Worm (Caenorhabditis elegans) whole organism, L4/young adult: ENCODE results near the gene acs-4.

Experiments used
- W03F9.2 ChIP-seq: fragments of 150-350 bp; optimal IDR thresholded peaks from 2 replicates; lab custom pipeline; 2014; ENCODE audit warnings: missing biosample characterization, missing genetic modification characterization
- dao-5 ChIP-seq: sonication (generic microtip); optimal IDR thresholded peaks from 2 replicates; lab custom pipeline; 2016; ENCODE audit warnings: missing genotype, missing genetic modification characterization, moderate library complexity, missing compliant biosample characterization
- him-1 ChIP-seq: sonication (generic microtip); optimal IDR thresholded peaks from 2 replicates; lab custom pipeline; 2016; ENCODE audit warnings: missing genotype, missing genetic modification reagents, missing genetic modification characterization, missing compliant biosample characterization

acs-4 gene

DNA sequence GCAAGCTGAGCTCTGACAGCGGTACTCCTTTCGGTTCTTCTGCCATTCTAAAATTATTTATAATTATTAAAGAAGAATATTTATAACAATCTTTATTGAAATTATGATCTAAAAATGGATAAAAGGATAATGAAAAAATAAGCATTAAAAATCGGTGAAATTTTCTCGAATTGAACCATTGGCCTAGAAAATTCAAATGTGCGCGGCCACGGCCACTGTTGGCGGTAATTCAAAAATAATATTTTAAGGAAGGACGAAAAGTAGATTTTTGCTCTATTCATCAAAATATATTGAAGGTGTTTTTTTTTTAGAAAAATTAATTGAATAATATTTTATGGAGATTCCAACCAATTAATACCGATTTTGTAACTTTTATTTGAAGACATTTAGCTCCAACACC, 31.2 kb downstream of the acs-4 start, which contains the start of gene pfd-5:
Gene pfd-5, minus strand, starts transcription at position 47 of the 400 bp plus-strand sequence.
- TF ChIP-seq him-1 (no peak), dao-5 (tag; lab: Kevin White, UChicago) (no peak), W03F9.2 (tag; lab: Kevin White, UChicago) (peak; percentile 56)

DNA sequence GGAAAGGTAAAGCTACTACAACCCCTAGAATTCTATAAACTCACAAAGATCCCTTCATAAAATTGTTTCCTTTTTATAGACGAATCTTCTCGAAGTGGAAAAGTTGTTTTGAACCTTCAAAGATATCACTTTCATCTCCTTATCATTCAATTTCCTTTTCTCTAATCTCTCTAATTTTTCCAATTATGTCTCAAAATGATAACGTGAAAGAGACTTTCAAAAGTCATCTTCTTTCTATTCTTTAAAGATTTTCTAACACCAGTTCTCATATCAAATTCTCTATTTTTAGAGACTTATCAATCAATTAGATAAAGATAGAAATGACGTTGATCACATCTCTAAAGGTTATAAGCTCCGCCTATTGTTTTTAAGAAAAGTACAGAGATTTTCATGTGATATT, 31.8 kb downstream of the acs-4 start:
- TF ChIP-seq dao-5 (tag; lab: Kevin White, UChicago) (no peak), W03F9.2 (tag; lab: Kevin White, UChicago) (no peak), him-1 (no peak)

DNA sequence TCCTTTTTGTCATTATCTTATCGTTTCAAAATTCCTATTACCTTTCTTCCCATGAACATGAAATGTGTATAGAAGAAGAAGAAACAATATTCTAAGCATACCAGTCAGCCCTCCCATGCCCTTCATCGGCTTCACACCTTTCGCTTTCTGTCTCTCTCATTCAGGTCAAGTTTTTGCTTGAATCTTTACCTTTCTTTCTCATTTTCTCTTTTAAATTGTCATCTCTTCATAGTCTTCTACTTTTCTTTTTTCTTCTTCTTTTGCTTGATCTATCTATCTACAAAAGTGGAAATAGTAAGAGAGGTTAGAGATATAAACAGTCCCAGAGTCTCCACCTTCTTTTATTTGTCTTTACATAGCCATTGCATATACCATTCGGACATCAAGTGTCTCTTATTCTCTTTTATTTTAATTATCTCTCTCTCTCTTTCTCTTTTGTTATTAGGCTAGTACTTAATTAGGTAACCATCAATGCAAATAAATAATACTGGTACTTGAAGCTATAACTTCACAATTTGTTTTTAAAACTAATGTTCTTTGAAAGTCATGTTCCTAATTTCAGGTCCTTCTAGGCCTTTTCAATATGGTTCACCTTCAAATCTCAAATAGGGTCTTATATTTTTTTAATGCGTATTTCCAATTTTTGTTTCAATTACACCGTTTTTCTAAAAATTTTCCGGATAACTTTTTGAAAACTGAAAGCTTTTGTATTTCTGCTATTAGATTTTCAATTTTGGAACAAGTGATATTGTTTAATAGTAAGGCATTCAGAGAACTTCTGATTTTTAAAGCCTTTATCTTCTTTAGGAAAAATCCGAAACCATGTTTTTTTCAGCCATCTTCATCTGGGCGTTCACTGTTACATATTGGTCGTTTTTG, 34.0 kb downstream of the acs-4 start, which contains the start of gene dpy-31:
Gene dpy-31, plus strand, starts transcription at position 829 of the 879 bp plus-strand sequence.
- no peak for TF ChIP-seq him-1
- TF ChIP-seq dao-5 (tag; lab: Kevin White, UChicago) = no peak
- TF ChIP-seq W03F9.2 (tag; lab: Kevin White, UChicago) = no peak

DNA sequence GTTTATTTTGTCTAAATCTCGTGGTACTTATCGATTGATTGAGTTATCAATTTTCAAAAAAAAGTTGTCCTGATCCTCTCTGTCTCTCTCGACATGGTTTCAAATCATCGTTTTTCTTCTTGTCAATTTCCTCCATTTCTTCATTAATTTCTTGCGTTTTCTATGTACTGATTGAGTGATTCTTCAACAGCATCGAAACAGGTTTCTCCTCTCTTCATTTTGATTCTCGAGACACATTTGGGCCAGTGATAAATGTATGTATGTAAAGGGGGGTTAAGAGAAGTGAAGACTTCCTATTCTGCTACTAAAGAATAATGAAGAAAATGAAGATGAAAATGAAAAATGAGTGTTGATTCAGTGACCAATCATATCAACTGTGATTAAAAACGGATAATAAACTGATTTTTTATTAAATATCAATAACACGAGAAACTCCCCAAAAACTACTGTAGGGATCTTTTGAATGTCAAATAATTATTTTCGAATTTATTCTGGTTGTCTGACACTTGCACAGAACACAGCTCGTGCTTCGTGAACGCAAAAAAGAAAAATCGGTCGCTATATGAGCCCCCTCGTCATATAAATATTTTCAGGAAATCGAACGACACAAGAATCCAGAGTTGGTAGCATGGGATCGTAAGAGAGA, 35.6 kb downstream of the acs-4 start:
- TF ChIP-seq dao-5 (tag; lab: Kevin White, UChicago) (no peak), him-1 (no peak), W03F9.2 (tag; lab: Kevin White, UChicago) (no peak)

DNA sequence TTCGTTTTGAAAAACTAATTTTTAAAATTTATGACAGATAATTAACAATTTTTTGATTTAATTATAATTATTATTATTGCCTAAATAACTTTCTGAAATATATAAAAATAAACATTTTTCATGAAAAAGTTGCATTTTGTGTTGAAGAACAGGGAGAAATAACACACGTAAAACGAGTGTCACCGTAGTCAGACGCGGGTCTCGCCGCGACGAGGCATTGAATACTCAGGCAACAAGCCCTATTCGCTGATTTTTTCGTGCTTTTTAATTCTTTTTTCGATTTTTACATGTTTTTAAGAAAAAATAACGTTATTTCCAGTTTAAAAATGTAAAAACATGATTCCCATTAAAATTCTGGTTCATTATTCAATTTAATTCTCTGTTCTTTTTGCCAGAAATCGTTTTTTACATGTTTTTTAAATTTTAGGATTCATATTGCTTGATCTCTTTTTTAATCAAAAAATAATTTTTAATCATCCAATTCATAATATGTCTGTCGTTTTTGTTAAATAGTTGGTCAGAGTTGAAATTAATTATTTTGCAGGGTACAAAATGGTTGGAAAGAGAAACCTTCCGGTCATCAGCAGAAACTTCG, 40.4 kb downstream of the acs-4 start, which contains the start of gene rpl-6:
Gene rpl-6, plus strand, starts transcription at position 545 of the 595 bp plus-strand sequence.
- no peak for TF ChIP-seq dao-5 (tag; lab: Kevin White, UChicago)
- TF ChIP-seq W03F9.2 (tag; lab: Kevin White, UChicago) = peak; percentile 93

DNA sequence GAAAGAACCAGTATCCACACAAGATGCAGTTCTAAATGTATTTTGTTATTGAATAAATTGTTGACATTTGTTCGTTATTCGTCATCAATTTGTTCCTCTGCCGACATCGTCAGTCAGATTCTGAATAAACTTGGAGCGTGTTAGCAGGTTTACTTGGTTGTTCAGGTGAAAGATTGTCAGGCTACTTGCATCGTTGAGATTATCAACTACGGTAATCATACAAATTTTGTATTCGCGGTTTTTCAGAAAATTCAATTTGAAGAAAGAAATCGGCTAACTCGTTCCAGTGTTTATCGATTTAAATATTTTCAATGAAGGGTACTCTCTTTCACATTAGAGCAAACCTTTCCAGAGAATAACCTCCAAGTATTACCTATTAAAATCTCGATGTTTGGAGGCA, 42.1 kb downstream of the acs-4 start, which contains the start of gene R151.2:
Gene R151.2, plus strand, starts transcription at position 247 of the 400 bp plus-strand sequence.
- TF ChIP-seq dao-5 (tag; lab: Kevin White, UChicago) = no peak
- TF ChIP-seq him-1 = no peak
- TF ChIP-seq W03F9.2 (tag; lab: Kevin White, UChicago) = no peak

DNA sequence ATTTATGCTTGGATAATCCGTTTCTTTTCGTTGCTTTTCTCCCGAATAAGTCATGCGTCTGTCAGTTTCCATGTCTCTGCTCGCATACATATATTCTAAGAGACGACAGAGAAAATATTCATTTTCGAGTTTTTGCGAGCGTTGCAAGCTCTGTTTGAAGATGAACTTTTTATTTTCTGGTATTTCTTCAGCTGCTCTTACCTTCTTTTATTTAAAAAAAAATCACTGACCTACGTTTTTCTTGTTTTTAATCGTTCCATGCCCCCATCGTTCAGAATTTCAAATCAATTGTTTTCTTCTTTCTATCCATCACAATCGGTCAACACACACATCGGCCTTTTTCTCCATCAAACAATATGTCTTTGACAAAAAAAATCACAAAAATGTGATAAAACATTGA, 42.8 kb downstream of the acs-4 start:
- no peak for TF ChIP-seq W03F9.2 (tag; lab: Kevin White, UChicago)
- no peak for TF ChIP-seq him-1

DNA sequence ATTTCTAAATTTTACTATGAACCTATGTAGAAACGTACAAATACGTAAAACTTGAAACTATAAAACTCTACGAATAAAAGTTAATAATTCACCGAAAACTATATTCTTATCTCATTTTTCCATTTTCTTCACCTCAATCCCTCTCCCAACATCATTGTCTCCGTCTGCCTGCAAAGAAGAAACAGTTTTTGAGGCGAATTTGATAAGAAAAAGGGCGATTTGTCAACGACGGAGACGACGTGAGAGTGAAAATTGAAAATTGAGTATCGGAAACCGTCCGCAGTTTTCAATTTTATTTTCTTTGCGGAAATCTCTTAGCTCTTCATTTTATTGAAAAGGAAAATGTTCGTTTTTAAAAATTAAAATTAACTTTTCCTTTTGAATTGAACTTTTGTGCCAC, 44.4 kb downstream of the acs-4 start:
- no peak for TF ChIP-seq dao-5 (tag; lab: Kevin White, UChicago)
- TF ChIP-seq him-1 = no peak
- TF ChIP-seq W03F9.2 (tag; lab: Kevin White, UChicago) = no peak

DNA sequence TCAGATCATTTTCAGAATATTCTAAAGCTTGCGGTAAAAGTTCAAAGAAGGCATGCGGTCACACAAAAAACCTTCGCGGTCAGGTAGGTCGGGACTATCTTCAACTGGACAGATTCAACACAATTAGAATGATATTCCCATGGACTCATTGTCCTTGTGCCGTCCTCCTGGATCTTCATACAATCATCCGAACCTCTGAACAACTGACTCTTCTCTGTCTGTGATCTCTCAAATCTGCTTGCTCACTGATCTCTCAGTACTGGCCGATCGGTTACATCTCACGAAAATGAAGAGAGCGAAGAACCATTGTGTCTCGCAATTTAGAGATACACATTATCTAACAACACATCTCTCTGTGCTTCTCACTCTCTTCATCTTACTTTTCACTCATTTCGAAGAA, 47.9 kb downstream of the acs-4 start:
- TF ChIP-seq him-1 (no peak), dao-5 (tag; lab: Kevin White, UChicago) (no peak), W03F9.2 (tag; lab: Kevin White, UChicago) (no peak)

DNA sequence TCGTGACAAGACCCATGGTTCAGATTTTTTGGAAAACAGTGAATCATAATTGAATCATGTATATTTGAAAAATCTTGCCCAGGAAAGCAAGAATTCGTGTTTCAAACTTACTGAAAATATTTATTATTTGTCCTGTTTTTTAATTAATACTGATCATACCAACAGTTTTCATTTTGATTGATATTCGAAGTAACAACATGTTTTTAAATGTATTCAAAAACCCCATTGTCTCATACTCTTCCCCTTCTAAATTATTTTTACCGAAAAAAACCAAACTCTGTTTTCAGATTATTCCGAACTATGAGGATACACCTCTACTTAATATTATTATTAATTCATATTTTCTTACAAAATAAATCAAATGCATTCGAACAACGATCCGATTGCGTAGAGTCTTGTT, 48.6 kb downstream of the acs-4 start, which contains the start of gene R151.1:
Gene R151.1, plus strand, starts transcription at position 301 of the 400 bp plus-strand sequence.
- TF ChIP-seq dao-5 (tag; lab: Kevin White, UChicago) (no peak), W03F9.2 (tag; lab: Kevin White, UChicago) (no peak), him-1 (no peak)

DNA sequence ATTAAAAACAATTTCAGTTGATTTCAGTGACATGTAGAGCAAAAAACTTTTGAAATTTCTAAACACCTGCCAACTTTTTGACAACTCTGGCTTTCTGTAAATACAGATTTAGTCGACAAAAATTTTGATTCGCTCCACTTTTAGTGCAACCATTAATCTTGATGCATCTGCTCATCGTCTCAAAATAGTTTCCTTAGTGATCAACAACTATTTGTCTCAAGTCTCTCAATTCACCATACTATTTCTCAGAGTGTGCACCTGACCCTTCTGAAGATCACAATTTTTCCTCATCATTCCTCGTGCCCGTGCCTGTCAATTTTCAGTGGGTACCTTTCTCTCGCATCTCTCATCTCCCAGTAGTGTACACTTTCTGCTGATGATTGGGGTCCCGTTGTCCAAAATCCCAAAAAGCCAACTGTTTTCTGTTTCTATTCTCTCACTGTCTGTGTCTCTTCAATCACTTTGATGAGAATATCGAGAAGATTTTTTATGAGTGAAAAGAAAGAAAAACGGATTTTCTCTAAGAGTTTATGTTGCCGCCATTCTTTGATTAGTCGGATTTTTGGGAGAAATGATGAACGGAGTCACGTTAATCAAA, 49.4 kb downstream of the acs-4 start:
- no peak for TF ChIP-seq him-1
